Worm (Caenorhabditis elegans): ENCODE data around the gene H13N06.2.

H13N06.2 gene

ce11 chrX:15494154-15494553 is 6.2 kb downstream of the H13N06.2 start (continued):
- TF ChIP-seq rec-8 (tag; optimal IDR thresholded peaks at IDR 0.05) (no peak), hlh-12 (tag; optimal IDR thresholded peaks at IDR 0.05) (no peak)

DNA sequence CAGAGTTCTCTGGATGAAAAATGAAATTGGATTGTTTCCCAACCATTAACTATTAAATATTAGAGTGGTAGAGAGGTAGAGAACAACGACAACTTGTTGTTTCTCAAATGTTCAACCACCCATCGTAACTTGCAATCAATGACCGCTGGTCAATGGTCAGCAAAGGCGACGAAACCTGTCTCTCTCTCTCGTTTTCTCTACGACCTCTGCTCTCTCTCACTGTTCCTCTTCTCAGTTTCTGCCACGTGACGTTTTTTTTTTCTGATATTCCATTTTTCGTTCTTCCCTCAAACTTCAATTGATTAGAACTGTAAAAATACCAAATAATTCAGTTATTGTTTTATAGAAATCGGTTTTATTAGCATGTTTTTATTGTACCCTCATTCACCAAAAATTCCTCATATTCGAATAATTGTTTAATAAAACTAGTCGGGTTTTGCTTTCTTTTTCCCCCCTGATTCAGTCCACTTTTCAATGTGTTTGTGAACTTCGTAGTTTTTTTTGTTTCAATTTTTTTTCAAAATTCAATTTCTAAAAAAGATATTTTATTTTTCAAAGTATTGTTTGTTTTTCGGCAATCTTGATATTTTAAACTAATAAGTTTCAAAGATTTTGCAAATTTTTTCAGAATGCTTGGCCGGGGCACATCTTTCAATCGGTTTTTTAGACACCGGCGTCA is 9.2 kb downstream of the H13N06.2 start, which contains the start of gene suox-1:
suox-1 (plus strand) TSS at position 629 of the 679 bp plus-strand sequence.
- 0 out of 2 replicates have a peak, but pooled peaks have one; percentile 30 for TF ChIP-seq K11D2.4 (GFP tag; IDR thresholded peaks at IDR 0.05)
- TF ChIP-seq nhr-80 (tag; optimal IDR thresholded peaks at IDR 0.05): peak; percentile 42
- no peak for TF ChIP-seq attf-3 (GFP tag; conservative IDR thresholded peaks at IDR 0.05)
- TF ChIP-seq tbp1 (GFP tag; optimal IDR thresholded peaks at IDR 0.05): peak; percentile 1
- TF ChIP-seq lin-54 (GFP tag; optimal IDR thresholded peaks at IDR 0.05): no peak
- no peak for TF ChIP-seq egl-18 (GFP tag; IDR thresholded peaks at IDR 0.05)
- peak; percentile 16 for TF ChIP-seq ceh-27 (GFP tag; optimal IDR thresholded peaks at IDR 0.05)
- TF ChIP-seq hmg-1.2 (GFP tag; IDR thresholded peaks at IDR 0.05): peak; percentile 39; the same call in 1 of the 2 replicates
- no peak for TF ChIP-seq mcd-1 (GFP tag; IDR thresholded peaks at IDR 0.05)
- no peak for TF ChIP-seq cebp-1 (GFP tag; IDR thresholded peaks at IDR 0.05)
- TF ChIP-seq cebp-1 (tag; optimal IDR thresholded peaks at IDR 0.05): peak; percentile 2
- no peak for TF ChIP-seq ztf-22 (GFP tag; optimal IDR thresholded peaks at IDR 0.05)
- no peak for TF ChIP-seq dpl-1 (GFP tag; optimal IDR thresholded peaks at IDR 0.05)
- TF ChIP-seq lin-40 (tag; optimal IDR thresholded peaks at IDR 0.05): peak; percentile 22
- no peak for TF ChIP-seq ceh-58 (GFP tag; IDR thresholded peaks at IDR 0.05)

DNA sequence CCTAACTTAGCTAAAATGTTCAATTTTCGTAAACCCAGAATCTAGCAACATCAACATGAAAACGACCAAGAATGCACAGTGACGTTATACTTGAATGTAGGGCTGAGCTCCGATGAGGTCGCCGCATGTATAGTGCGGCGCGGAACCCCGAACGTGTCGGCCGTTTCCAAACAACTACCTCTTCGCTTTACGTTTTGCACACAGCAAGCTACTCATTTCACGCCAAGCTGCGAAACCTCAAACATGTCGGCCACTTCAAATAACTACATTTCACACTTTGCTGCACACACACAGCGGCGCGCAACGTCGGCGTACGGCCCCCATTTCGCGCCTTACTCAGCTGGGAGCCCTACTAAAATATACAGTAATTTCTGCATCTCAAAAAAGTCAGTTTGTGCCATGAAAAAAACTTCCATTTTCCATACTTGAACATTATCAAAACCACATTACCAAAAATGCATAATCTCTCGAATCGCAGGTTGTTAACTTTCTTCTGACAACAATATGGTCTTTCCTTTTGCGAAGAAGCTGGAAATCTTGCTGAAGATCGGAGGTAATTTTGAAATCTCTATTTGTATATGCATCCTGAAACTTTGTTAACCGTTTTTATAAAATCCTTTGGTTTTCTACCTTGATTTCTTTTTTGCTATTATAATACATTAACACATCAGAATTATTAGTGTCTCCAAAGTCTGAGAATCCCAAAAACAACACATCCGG is 14.7 kb downstream of the H13N06.2 start, which contains the start of gene H13N06.7:
H13N06.7 (plus strand) TSS at position 670 of the 720 bp plus-strand sequence.
- TF ChIP-seq madf-8 (GFP tag; conservative IDR thresholded peaks at IDR 0.05) (no peak), snpc-4 (GFP tag; optimal IDR thresholded peaks at IDR 0.05) (no peak), snpc-4 (tag; optimal IDR thresholded peaks at IDR 0.05) (peak in 2 of 4 experiments; percentile 59 to 76)

DNA sequence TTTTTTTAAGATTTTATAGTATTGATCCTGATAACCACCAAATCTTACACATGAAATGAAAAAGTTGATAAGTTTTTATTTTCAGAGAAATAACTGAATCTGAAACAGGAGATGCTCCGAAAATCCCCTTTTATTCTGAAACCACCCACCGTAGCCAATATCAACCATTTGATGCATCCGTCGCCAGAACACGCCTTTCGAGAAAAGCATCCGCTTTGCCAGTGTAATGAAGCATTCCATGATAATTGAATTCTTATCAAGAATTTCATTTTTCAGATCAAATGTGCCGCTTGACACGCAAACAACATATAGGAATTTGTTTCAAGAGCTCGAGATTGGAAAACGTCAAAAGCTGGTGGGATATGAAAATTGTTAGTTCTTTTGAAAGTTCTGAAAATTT is 16.9 kb downstream of the H13N06.2 start, which contains the start of gene tbh-1:
tbh-1 (minus strand) TSS at position 101 of the 400 bp plus-strand sequence.
- TF ChIP-seq nhr-90 (tag; optimal IDR thresholded peaks at IDR 0.05) (no peak), athp-1 (tag; optimal IDR thresholded peaks at IDR 0.05) (no peak), Y79H2A.3 (GFP tag; conservative IDR thresholded peaks at IDR 0.05) (no peak), cebp-1 (GFP tag; IDR thresholded peaks at IDR 0.05) (no peak), cebp-1 (tag; optimal IDR thresholded peaks at IDR 0.05) (no peak), K11D2.4 (GFP tag; IDR thresholded peaks at IDR 0.05) (no peak), Y95B8A.8 (GFP tag; IDR thresholded peaks at IDR 0.05) (no peak), sptf-2 (GFP tag; optimal IDR thresholded peaks at IDR 0.05) (no peak), nhr-27 (tag; optimal IDR thresholded peaks at IDR 0.05) (no peak), C17E4.6 (GFP tag; IDR thresholded peaks at IDR 0.05) (no peak), F23B12.7 (tag; optimal IDR thresholded peaks at IDR 0.05; ENCODE audit: insufficient read depth) (no peak), hsf-1 (GFP tag; IDR thresholded peaks at IDR 0.05) (no peak), ztf-28 (GFP tag; IDR thresholded peaks at IDR 0.05) (no peak), cebp-2 (GFP tag; IDR thresholded peaks at IDR 0.05) (no peak), lin-54 (GFP tag; optimal IDR thresholded peaks at IDR 0.05) (no peak), Y67H2A.10 (GFP tag; conservative IDR thresholded peaks at IDR 0.05) (no peak)

Measured in whole organism, young adult.